Worm (Caenorhabditis elegans) whole organism, L1 larva: ENCODE results near the gene B0281.4.

Experiments used
- C16A3.4 ChIP-seq: fragments of 150-350 bp; optimal IDR thresholded peaks from 2 replicates; lab custom pipeline; 2014; ENCODE audit warnings: missing biosample characterization, missing genetic modification characterization
- F16B12.6 ChIP-seq: fragments of 150-350 bp; optimal IDR thresholded peaks from 2 replicates; lab custom pipeline; 2014; ENCODE audit warnings: missing biosample characterization, missing genetic modification characterization
- Y116A8C.19 ChIP-seq: sonication (generic microtip); optimal IDR thresholded peaks from 2 replicates; lab custom pipeline; 2016; ENCODE audit warnings: missing compliant biosample characterization, missing genetic modification characterization, borderline replicate concordance
- aha-1 ChIP-seq: fragments of 150-350 bp; optimal IDR thresholded peaks from 2 replicates; lab custom pipeline; 2014; ENCODE audit warnings: missing biosample characterization, missing genetic modification characterization
- blmp-1 ChIP-seq: fragments of 150-350 bp; optimal IDR thresholded peaks from 2 replicates; lab custom pipeline; 2014; ENCODE audit warnings: missing biosample characterization, missing genetic modification characterization
- ceh-63 ChIP-seq: fragments of 200-800 bp; sonication (Bioruptor generic); optimal IDR thresholded peaks from 2 replicates; lab custom pipeline; 2018; ENCODE audit warnings: mild to moderate bottlenecking, missing genetic modification characterization, missing compliant biosample characterization
- ceh-88 ChIP-seq: fragments of 200-800 bp; sonication (Bioruptor generic); IDR thresholded peaks from 2 replicates; pipeline ENCODE4 v1.3.6; 2022; ENCODE audit warnings: missing genetic modification characterization, missing compliant biosample characterization
- ceh-90 ChIP-seq: sonication (generic microtip); optimal IDR thresholded peaks from 2 replicates; lab custom pipeline; 2016; ENCODE audit warnings: missing genetic modification characterization, missing compliant biosample characterization
- ces-1 ChIP-seq: fragments of 150-350 bp; optimal IDR thresholded peaks from 2 replicates; lab custom pipeline; 2014; ENCODE audit warnings: missing biosample characterization, missing genetic modification reagents, missing genetic modification characterization
- efl-3 ChIP-seq: fragments of 200-800 bp; sonication (Bioruptor generic); optimal IDR thresholded peaks from 2 replicates; lab custom pipeline; 2018; ENCODE audit warnings: mild to moderate bottlenecking, missing genetic modification characterization, missing compliant biosample characterization
- egl-27 ChIP-seq, 2 experiments: fragments of 150-350 bp in 1 of 2; sonication (generic microtip); optimal IDR thresholded peaks; 3 replicates each; lab custom pipeline; 2017 to 2018; ENCODE audit warnings: missing biosample characterization in 2 of 2, missing genetic modification characterization in 2 of 2, missing genetic modification reagents in 2 of 2
- elt-2 ChIP-seq: sonication (generic microtip); optimal IDR thresholded peaks from 2 replicates; lab custom pipeline; 2016; ENCODE audit warnings: missing genetic modification characterization, mild to moderate bottlenecking, inconsistent platforms, missing compliant biosample characterization, missing genetic modification reagents
- fkh-10 ChIP-seq: sonication (generic microtip); optimal IDR thresholded peaks from 2 replicates; lab custom pipeline; 2017; ENCODE audit warnings: missing biosample characterization, missing genetic modification reagents, missing genetic modification characterization
- fkh-4 ChIP-seq: sonication (generic microtip); optimal IDR thresholded peaks from 2 replicates; lab custom pipeline; 2016; ENCODE audit warnings: missing compliant biosample characterization, missing genetic modification characterization, borderline replicate concordance
- grh-1 ChIP-seq: fragments of 200-800 bp; sonication (Bioruptor generic); IDR thresholded peaks from 2 replicates; pipeline ENCODE4 v1.3.6; 2022; ENCODE audit warnings: missing genetic modification reagents, missing genetic modification characterization, missing compliant biosample characterization
- hlh-17 ChIP-seq: fragments of 200-800 bp; sonication (Bioruptor generic); optimal IDR thresholded peaks from 2 replicates; lab custom pipeline; 2018; ENCODE audit warnings: missing genetic modification characterization, mild to moderate bottlenecking, missing compliant biosample characterization, moderate library complexity, borderline replicate concordance
- hpl-2 ChIP-seq: fragments of 150-350 bp; optimal IDR thresholded peaks from 2 replicates; lab custom pipeline; 2014; ENCODE audit warnings: missing biosample characterization, missing genetic modification reagents, missing genetic modification characterization
- isw-1 ChIP-seq: fragments of 200-800 bp; sonication (Bioruptor generic); IDR thresholded peaks from 2 replicates; pipeline ENCODE4 v1.3.6; 2022; ENCODE audit warnings: missing genetic modification characterization, missing compliant biosample characterization
- lin-13 ChIP-seq: fragments of 150-350 bp; optimal IDR thresholded peaks from 2 replicates; lab custom pipeline; 2014; ENCODE audit warnings: missing biosample characterization, missing genetic modification reagents, missing genetic modification characterization
- lin-15B ChIP-seq: fragments of 150-350 bp; sonication (generic microtip); optimal IDR thresholded peaks from 3 replicates; lab custom pipeline; 2014; ENCODE audit warnings: missing biosample characterization, missing genetic modification characterization
- lin-39 ChIP-seq: fragments of 150-350 bp; optimal IDR thresholded peaks from 2 replicates; lab custom pipeline; 2014; ENCODE audit warnings: missing biosample characterization, missing genetic modification reagents, missing genetic modification characterization
- lsy-2 ChIP-seq, 2 experiments: fragments of 150-350 bp; optimal IDR thresholded peaks; 2 replicates each; lab custom pipeline; 2014; ENCODE audit warnings: missing biosample characterization in 2 of 2, missing genetic modification characterization in 2 of 2
- mab-9 ChIP-seq: fragments of 200-800 bp; sonication (Bioruptor generic); IDR thresholded peaks from 2 replicates; pipeline ENCODE4 v1.3.6; 2022; ENCODE audit warnings: missing genetic modification reagents, missing genetic modification characterization, missing compliant biosample characterization
- mdl-1 ChIP-seq, 2 experiments: fragments of 150-350 bp; optimal IDR thresholded peaks; 2 replicates each; lab custom pipeline; 2014 to 2017; ENCODE audit warnings: missing biosample characterization in 2 of 2, missing genetic modification characterization in 2 of 2, inconsistent platforms in 1 of 2
- mep-1 ChIP-seq: fragments of 150-350 bp; optimal IDR thresholded peaks from 2 replicates; lab custom pipeline; 2014; ENCODE audit warnings: missing biosample characterization, missing genetic modification characterization
- nhr-11 ChIP-seq: fragments of 150-350 bp; optimal IDR thresholded peaks from 2 replicates; lab custom pipeline; 2014; ENCODE audit warnings: missing biosample characterization, missing genetic modification characterization
- nhr-12 ChIP-seq: sonication (generic microtip); optimal IDR thresholded peaks from 2 replicates; lab custom pipeline; 2017; ENCODE audit warnings: missing biosample characterization, missing genetic modification characterization
- nhr-19 ChIP-seq: fragments of 200-800 bp; sonication (Bioruptor generic); conservative IDR thresholded peaks from 2 replicates; pipeline ENCODE4 v1.3.6; 2022; ENCODE audit warnings: missing genetic modification characterization, missing compliant biosample characterization
- nhr-20 ChIP-seq: sonication (generic microtip); optimal IDR thresholded peaks from 2 replicates; lab custom pipeline; 2016; ENCODE audit warnings: mild to moderate bottlenecking, missing genetic modification characterization, missing compliant biosample characterization
- nhr-47 ChIP-seq: sonication (generic microtip); optimal IDR thresholded peaks from 2 replicates; lab custom pipeline; 2016; ENCODE audit warnings: mild to moderate bottlenecking, missing genetic modification characterization, moderate library complexity, missing compliant biosample characterization
- nhr-77 ChIP-seq: fragments of 150-350 bp; optimal IDR thresholded peaks from 2 replicates; lab custom pipeline; 2014; ENCODE audit warnings: missing biosample characterization, missing genetic modification characterization
- nhr-84 ChIP-seq: sonication (generic microtip); optimal IDR thresholded peaks from 2 replicates; lab custom pipeline; 2017; ENCODE audit warnings: missing biosample characterization, missing genetic modification characterization
- pag-3 ChIP-seq: sonication (generic microtip); optimal IDR thresholded peaks from 2 replicates; lab custom pipeline; 2017; ENCODE audit warnings: missing genetic modification characterization, mild to moderate bottlenecking, missing compliant biosample characterization, antibody characterized with exemption, borderline replicate concordance; ENCODE audit not compliant: insufficient read depth
- pax-3 ChIP-seq: fragments of 200-800 bp; sonication (Bioruptor generic); optimal IDR thresholded peaks from 2 replicates; lab custom pipeline; 2018; ENCODE audit warnings: mild to moderate bottlenecking, missing genetic modification characterization, moderate library complexity, missing compliant biosample characterization
- rnt-1 ChIP-seq: sonication (generic microtip); optimal IDR thresholded peaks from 2 replicates; lab custom pipeline; 2016; ENCODE audit warnings: mild to moderate bottlenecking, missing genetic modification characterization, moderate library complexity, missing compliant biosample characterization
- skn-1 ChIP-seq: fragments of 150-350 bp; optimal IDR thresholded peaks from 2 replicates; lab custom pipeline; 2014; ENCODE audit warnings: missing biosample characterization, missing genetic modification characterization
- snpc-4 ChIP-seq: fragments of 150-350 bp; optimal IDR thresholded peaks from 2 replicates; lab custom pipeline; 2014; ENCODE audit warnings: missing biosample characterization, missing genetic modification characterization
- snu-23 ChIP-seq: sonication (generic microtip); optimal IDR thresholded peaks from 2 replicates; lab custom pipeline; 2016; ENCODE audit warnings: missing genetic modification characterization, missing compliant biosample characterization
- sox-4 ChIP-seq: sonication (generic microtip); optimal IDR thresholded peaks from 2 replicates; lab custom pipeline; 2016; ENCODE audit warnings: missing genetic modification characterization, missing compliant biosample characterization
- sptf-1 ChIP-seq: fragments of 150-350 bp; optimal IDR thresholded peaks from 2 replicates; lab custom pipeline; 2014; ENCODE audit warnings: missing biosample characterization, missing genetic modification characterization
- sup-37 ChIP-seq: fragments of 200-800 bp; sonication (Bioruptor generic); optimal IDR thresholded peaks from 2 replicates; lab custom pipeline; 2018; ENCODE audit warnings: mild to moderate bottlenecking, missing genetic modification characterization, missing compliant biosample characterization
- unc-30 ChIP-seq: sonication (generic microtip); optimal IDR thresholded peaks from 2 replicates; lab custom pipeline; 2017; ENCODE audit warnings: missing biosample characterization, missing genetic modification characterization
- unc-86 ChIP-seq: sonication (generic microtip); optimal IDR thresholded peaks from 2 replicates; lab custom pipeline; 2016; ENCODE audit warnings: missing genetic modification characterization, missing compliant biosample characterization
- xbp-1 ChIP-seq: sonication (generic microtip); optimal IDR thresholded peaks from 2 replicates; lab custom pipeline; 2016; ENCODE audit warnings: missing genetic modification characterization, missing compliant biosample characterization
- ztf-11 ChIP-seq, 2 experiments: sonication (generic microtip); optimal IDR thresholded peaks; 2 replicates each; lab custom pipeline; 2016 to 2017; ENCODE audit warnings: missing genetic modification characterization in 2 of 2, missing biosample characterization in 1 of 2, missing compliant biosample characterization in 1 of 2

B0281.4 gene

ce11 chrII:2342004-2342479 lies 43.4 kb upstream of the B0281.4 start, which contains the start of gene F43C11.6 (continued):
- TF ChIP-seq nhr-47 (tag; lab: Kevin White, UChicago) (no peak), ceh-90 (no peak), ceh-88 (GFP tag; lab: Robert Waterston, UW) (no peak), egl-27 (tag; optimal IDR thresholded peaks at IDR 0.05; lab: Kevin White, UChicago) (no peak), lin-39 (tag; lab: Kevin White, UChicago) (no peak), mab-9 (GFP tag; lab: Robert Waterston, UW) (no peak), grh-1 (GFP tag; lab: Robert Waterston, UW) (no peak), nhr-11 (tag; lab: Kevin White, UChicago) (no peak), sox-4 (no peak), unc-86 (no peak), skn-1 (tag; lab: Kevin White, UChicago) (peak; percentile 23), mep-1 (tag; lab: Kevin White, UChicago) (no peak), snpc-4 (tag; lab: Kevin White, UChicago) (no peak), aha-1 (no peak), sup-37 (GFP tag; lab: Kevin White, UChicago) (no peak), nhr-77 (tag; lab: Kevin White, UChicago) (no peak), efl-3 (no peak), fkh-10 (GFP tag; lab: Kevin White, UChicago) (no peak), fkh-4 (tag; lab: Kevin White, UChicago) (no peak), snu-23 (GFP tag; lab: Kevin White, UChicago) (no peak), isw-1 (GFP tag; lab: Robert Waterston, UW) (no peak; the same call in 1 of the 2 replicates), ceh-63 (GFP tag; lab: Kevin White, UChicago) (no peak), nhr-84 (no peak), blmp-1 (tag; lab: Kevin White, UChicago) (no peak), xbp-1 (peak; percentile 8), lsy-2 (tag; optimal IDR thresholded peaks at IDR 0.05; lab: Kevin White, UChicago) (peak; percentile 37 to 73), C16A3.4 (tag; lab: Kevin White, UChicago) (peak; percentile 55), nhr-20 (peak; percentile 1), nhr-19 (GFP tag; lab: Robert Waterston, UW) (no peak), F16B12.6 (tag; lab: Kevin White, UChicago) (peak; percentile 48), hpl-2 (no peak), sptf-1 (tag; lab: Kevin White, UChicago) (no peak), lin-13 (GFP tag; lab: Kevin White, UChicago) (peak; percentile 25), lin-15B (tag; lab: Kevin White, UChicago) (peak; percentile 27), elt-2 (tag; lab: Kevin White, UChicago) (no peak), rnt-1 (tag; lab: Kevin White, UChicago) (peak; percentile 81), pax-3 (tag; lab: Kevin White, UChicago) (no peak), ztf-11 (tag; optimal IDR thresholded peaks at IDR 0.05; lab: Kevin White, UChicago) (no peak), hlh-17 (GFP tag; lab: Kevin White, UChicago) (no peak), ces-1 (GFP tag; lab: Kevin White, UChicago) (no peak), mdl-1 (tag; optimal IDR thresholded peaks at IDR 0.05; lab: Kevin White, UChicago) (peak in 1 of 2 experiments; percentile 36), pag-3 (tag; lab: Kevin White, UChicago) (no peak), Y116A8C.19 (tag; lab: Kevin White, UChicago) (no peak), unc-30 (tag; lab: Kevin White, UChicago) (no peak), nhr-12 (tag; lab: Kevin White, UChicago) (no peak)
